Worm (Caenorhabditis elegans) whole organism, midembryonic: ENCODE measurements around the gene ccd-5.

Source experiments
- flt-1 ChIP-seq: fragments of 200-800 bp; sonication (Bioruptor generic); IDR thresholded peaks from 2 replicates; pipeline ENCODE4 v1.3.6; 2022; ENCODE audit warnings: missing genetic modification characterization, missing compliant biosample characterization
- ref-1 ChIP-seq: fragments of 200-800 bp; sonication (Bioruptor generic); conservative IDR thresholded peaks from 2 replicates; pipeline ENCODE4 v1.3.6; 2022; ENCODE audit warnings: missing genetic modification reagents, missing genetic modification characterization, missing compliant biosample characterization
- ztf-29 ChIP-seq: fragments of 200-800 bp; sonication (Bioruptor generic); IDR thresholded peaks from 2 replicates; pipeline ENCODE4 v1.3.6; 2022; ENCODE audit warnings: missing genetic modification reagents, missing genetic modification characterization, missing compliant biosample characterization

DNA sequence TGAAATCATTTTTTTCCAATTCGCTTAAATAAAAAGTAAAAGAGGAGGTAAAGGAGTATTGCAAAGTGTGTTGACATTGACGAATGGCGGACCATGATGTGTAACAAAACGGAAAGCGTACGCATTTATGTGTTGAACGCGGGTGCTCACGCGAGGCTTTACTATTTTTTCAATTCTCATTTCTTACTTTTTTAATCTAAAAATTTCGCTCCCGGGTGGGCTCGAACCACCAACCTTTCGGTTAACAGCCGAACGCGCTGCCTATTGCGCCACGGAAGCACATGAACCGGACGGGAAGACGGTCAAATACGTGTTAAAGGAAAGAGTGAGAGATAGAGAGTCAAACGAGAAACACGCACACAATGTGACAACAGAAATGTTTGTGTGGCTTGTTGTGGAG is 23.1 kb downstream of the ccd-5 start:
- TF ChIP-seq flt-1 (GFP tag; lab: Robert Waterston, UW) (peak; percentile 95), ref-1 (GFP tag; lab: Robert Waterston, UW) (peak; percentile 84), ztf-29 (GFP tag; lab: Robert Waterston, UW) (peak; percentile 90)
